Worm (Caenorhabditis elegans) whole organism, late embryonic: ENCODE results near the gene W01D2.1.

Source experiments
- C08G9.2 ChIP-seq: sonication (generic microtip); optimal IDR thresholded peaks from 2 replicates; lab custom pipeline; 2016; ENCODE audit warnings: mild to moderate bottlenecking, missing genetic modification characterization, moderate library complexity, missing compliant biosample characterization
- C38D4.7 ChIP-seq: fragments of 200-800 bp; sonication (Bioruptor generic); optimal IDR thresholded peaks from 2 replicates; lab custom pipeline; 2018; ENCODE audit warnings: mild to moderate bottlenecking, missing genetic modification characterization, moderate library complexity, missing compliant biosample characterization
- K02D7.2 ChIP-seq: sonication (generic microtip); optimal IDR thresholded peaks from 2 replicates; lab custom pipeline; 2017; ENCODE audit warnings: mild to moderate bottlenecking, missing genetic modification characterization, missing compliant biosample characterization
- K09A11.1 ChIP-seq: sonication (generic microtip); optimal IDR thresholded peaks from 2 replicates; lab custom pipeline; 2017; ENCODE audit warnings: antibody characterized with exemption, mild to moderate bottlenecking, missing genetic modification characterization, missing compliant biosample characterization; ENCODE audit not compliant: insufficient read depth
- Y22D7AL.16 ChIP-seq: sonication (generic microtip); optimal IDR thresholded peaks from 2 replicates; lab custom pipeline; 2016; ENCODE audit warnings: missing genetic modification characterization, missing compliant biosample characterization
- ahr-1 ChIP-seq: sonication (generic microtip); optimal IDR thresholded peaks from 2 replicates; lab custom pipeline; 2016; ENCODE audit warnings: missing genetic modification characterization, missing compliant biosample characterization
- ceh-14 ChIP-seq: sonication (generic microtip); optimal IDR thresholded peaks from 2 replicates; lab custom pipeline; 2016; ENCODE audit warnings: missing genotype, missing genetic modification characterization, missing compliant biosample characterization
- ceh-2 ChIP-seq: sonication (generic microtip); optimal IDR thresholded peaks from 2 replicates; lab custom pipeline; 2016; ENCODE audit warnings: missing genotype, missing genetic modification characterization, missing compliant biosample characterization
- ceh-24 ChIP-seq: sonication (generic microtip); optimal IDR thresholded peaks from 2 replicates; lab custom pipeline; 2016; ENCODE audit warnings: mild to moderate bottlenecking, missing genetic modification characterization, missing compliant biosample characterization
- ceh-30 ChIP-seq: fragments of 150-350 bp; optimal IDR thresholded peaks from 2 replicates; lab custom pipeline; 2014; ENCODE audit warnings: missing biosample characterization, missing genetic modification characterization
- ceh-31 ChIP-seq: sonication (generic microtip); optimal IDR thresholded peaks from 2 replicates; lab custom pipeline; 2016; ENCODE audit warnings: missing genetic modification characterization, missing compliant biosample characterization
- ceh-34 ChIP-seq: sonication (generic microtip); optimal IDR thresholded peaks from 2 replicates; lab custom pipeline; 2016; ENCODE audit warnings: mild to moderate bottlenecking, missing genetic modification characterization, missing compliant biosample characterization
- ceh-45 ChIP-seq: fragments of 200-800 bp; sonication (Bioruptor generic); IDR thresholded peaks from 2 replicates; pipeline ENCODE4 v1.3.6; 2022; ENCODE audit warnings: missing genetic modification reagents, missing genetic modification characterization, missing compliant biosample characterization
- ceh-9 ChIP-seq: sonication (generic microtip); optimal IDR thresholded peaks from 2 replicates; lab custom pipeline; 2016; ENCODE audit warnings: mild to moderate bottlenecking, missing genetic modification characterization, inconsistent platforms, missing compliant biosample characterization
- che-1 ChIP-seq: sonication (generic microtip); optimal IDR thresholded peaks from 2 replicates; lab custom pipeline; 2016; ENCODE audit warnings: mild to moderate bottlenecking, missing genetic modification characterization, missing compliant biosample characterization
- dmd-4 ChIP-seq: sonication (generic microtip); optimal IDR thresholded peaks from 2 replicates; lab custom pipeline; 2016; ENCODE audit warnings: borderline replicate concordance, missing genetic modification characterization, missing compliant biosample characterization
- dve-1 ChIP-seq: sonication (generic microtip); optimal IDR thresholded peaks from 2 replicates; lab custom pipeline; 2017; ENCODE audit warnings: antibody characterized with exemption, mild to moderate bottlenecking, missing genetic modification characterization, missing compliant biosample characterization
- fax-1 ChIP-seq: sonication (generic microtip); optimal IDR thresholded peaks from 2 replicates; lab custom pipeline; 2016; ENCODE audit warnings: missing genotype, missing genetic modification characterization, missing compliant biosample characterization
- fkh-10 ChIP-seq: fragments of 150-350 bp; optimal IDR thresholded peaks from 2 replicates; lab custom pipeline; 2014; ENCODE audit warnings: missing biosample characterization, missing genetic modification reagents, missing genetic modification characterization
- hlh-15 ChIP-seq: sonication (generic microtip); optimal IDR thresholded peaks from 2 replicates; lab custom pipeline; 2016; ENCODE audit warnings: missing genetic modification characterization, missing compliant biosample characterization
- hlh-30 ChIP-seq: sonication (generic microtip); optimal IDR thresholded peaks from 2 replicates; lab custom pipeline; 2017; ENCODE audit warnings: antibody characterized with exemption, missing genetic modification characterization, missing compliant biosample characterization; ENCODE audit not compliant: insufficient read depth
- lim-6 ChIP-seq: sonication (generic microtip); optimal IDR thresholded peaks from 2 replicates; lab custom pipeline; 2016; ENCODE audit warnings: missing genetic modification characterization, missing compliant biosample characterization
- madf-2 ChIP-seq: sonication (generic microtip); optimal IDR thresholded peaks from 2 replicates; lab custom pipeline; 2017; ENCODE audit warnings: missing genetic modification characterization, missing compliant biosample characterization
- nfya-1 ChIP-seq: sonication (generic microtip); optimal IDR thresholded peaks from 2 replicates; lab custom pipeline; 2017; ENCODE audit warnings: missing genetic modification characterization, mild to moderate bottlenecking, missing compliant biosample characterization, antibody characterized with exemption, moderate library complexity
- nhr-232 ChIP-seq: sonication (generic microtip); optimal IDR thresholded peaks from 2 replicates; lab custom pipeline; 2016; ENCODE audit warnings: missing genetic modification characterization, missing compliant biosample characterization
- npax-4 ChIP-seq: sonication (generic microtip); optimal IDR thresholded peaks from 2 replicates; lab custom pipeline; 2016; ENCODE audit warnings: missing genetic modification characterization, missing compliant biosample characterization
- pag-3 ChIP-seq: sonication (generic microtip); optimal IDR thresholded peaks from 2 replicates; lab custom pipeline; 2016; ENCODE audit warnings: missing compliant biosample characterization, missing genetic modification characterization, borderline replicate concordance
- pat-9 ChIP-seq: fragments of 200-800 bp; sonication (Bioruptor generic); optimal IDR thresholded peaks from 2 replicates; lab custom pipeline; 2018; ENCODE audit warnings: mild to moderate bottlenecking, missing genetic modification characterization, moderate library complexity, missing compliant biosample characterization
- pha-2 ChIP-seq: sonication (generic microtip); optimal IDR thresholded peaks from 2 replicates; lab custom pipeline; 2017; ENCODE audit warnings: mild to moderate bottlenecking, missing genetic modification characterization, missing compliant biosample characterization
- pqm-1 ChIP-seq: sonication (generic microtip); optimal IDR thresholded peaks from 2 replicates; lab custom pipeline; 2016; ENCODE audit warnings: missing genetic modification characterization, missing compliant biosample characterization
- pros-1 ChIP-seq: fragments of 150-350 bp; optimal IDR thresholded peaks from 2 replicates; lab custom pipeline; 2014; ENCODE audit warnings: missing biosample characterization, missing genetic modification reagents, missing genetic modification characterization
- sox-4 ChIP-seq: sonication (generic microtip); optimal IDR thresholded peaks from 2 replicates; lab custom pipeline; 2017; ENCODE audit warnings: mild to moderate bottlenecking, missing genetic modification characterization, inconsistent platforms, missing compliant biosample characterization
- tbx-7 ChIP-seq: sonication (generic microtip); optimal IDR thresholded peaks from 2 replicates; lab custom pipeline; 2016; ENCODE audit warnings: missing genotype, missing genetic modification characterization, missing compliant biosample characterization
- ttx-3 ChIP-seq: sonication (generic microtip); optimal IDR thresholded peaks from 2 replicates; lab custom pipeline; 2016; ENCODE audit warnings: missing genetic modification reagents, missing genetic modification characterization, missing compliant biosample characterization
- unc-55 ChIP-seq: sonication (generic microtip); optimal IDR thresholded peaks from 2 replicates; lab custom pipeline; 2017; ENCODE audit warnings: missing biosample characterization, missing genetic modification reagents, missing genetic modification characterization
- unc-86 ChIP-seq: sonication (generic microtip); optimal IDR thresholded peaks from 2 replicates; lab custom pipeline; 2016; ENCODE audit warnings: missing genetic modification characterization, missing compliant biosample characterization
- zip-5 ChIP-seq: sonication (generic microtip); optimal IDR thresholded peaks from 2 replicates; lab custom pipeline; 2016; ENCODE audit warnings: missing genetic modification characterization, missing compliant biosample characterization

Gene W01D2.1

ce11 chrII:14832055-14832454 lies 16.7 kb downstream of the W01D2.1 start:
- no peak for TF ChIP-seq zip-5 (tag; lab: Kevin White, UChicago)
- no peak for TF ChIP-seq pqm-1
- no peak for TF ChIP-seq ceh-34
- no peak for TF ChIP-seq madf-2 (tag; lab: Kevin White, UChicago)
- no peak for TF ChIP-seq ceh-24 (tag; lab: Kevin White, UChicago)
- no peak for TF ChIP-seq hlh-30 (tag; lab: Kevin White, UChicago)
- TF ChIP-seq pros-1 (tag; lab: Kevin White, UChicago): no peak
- TF ChIP-seq ceh-9 (tag; lab: Kevin White, UChicago): no peak
- TF ChIP-seq ceh-31 (tag; lab: Kevin White, UChicago): no peak
- no peak for TF ChIP-seq ceh-30 (tag; lab: Kevin White, UChicago)
- TF ChIP-seq dve-1 (tag; lab: Kevin White, UChicago): no peak
- no peak for TF ChIP-seq ceh-45 (GFP tag; lab: Robert Waterston, UW)
- no peak for TF ChIP-seq ceh-14 (tag; lab: Kevin White, UChicago)
- no peak for TF ChIP-seq K02D7.2 (tag; lab: Kevin White, UChicago)
- no peak for TF ChIP-seq fax-1 (tag; lab: Kevin White, UChicago)
- no peak for TF ChIP-seq ttx-3
- TF ChIP-seq nhr-232: no peak
- TF ChIP-seq C08G9.2: no peak

- no peak for TF ChIP-seq tbx-7 (tag; lab: Kevin White, UChicago)
Measured at ce11 chrII:14838596-14839215, 23.4 kb downstream of the W01D2.1 start.

DNA sequence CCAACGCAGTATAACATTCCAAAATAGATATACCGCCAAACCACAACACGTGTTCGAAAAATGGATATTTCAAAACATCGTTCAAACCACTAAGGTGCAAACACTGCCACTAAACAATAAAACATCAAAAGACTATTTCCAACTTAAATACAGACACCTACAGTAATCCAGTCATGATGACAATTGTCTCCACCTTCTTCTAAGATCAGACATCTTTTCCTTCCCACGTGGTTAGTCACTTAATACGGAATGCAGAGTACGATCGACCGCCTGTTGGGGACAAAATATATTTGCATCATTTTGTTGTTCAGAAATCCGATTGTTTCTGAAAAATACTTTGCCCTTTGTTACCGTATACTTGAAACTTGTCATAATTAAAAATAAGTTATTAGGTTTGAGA lies 25.9 kb downstream of the W01D2.1 start:
- TF ChIP-seq K09A11.1 (tag; lab: Kevin White, UChicago) (no peak), unc-55 (GFP tag; lab: Kevin White, UChicago) (no peak), lim-6 (no peak), ahr-1 (tag; lab: Kevin White, UChicago) (no peak), C08G9.2 (no peak), nhr-232 (no peak), ceh-30 (tag; lab: Kevin White, UChicago) (no peak), dve-1 (tag; lab: Kevin White, UChicago) (no peak), ceh-2 (tag; lab: Kevin White, UChicago) (no peak), pha-2 (no peak), ceh-34 (no peak), Y22D7AL.16 (tag; lab: Kevin White, UChicago) (no peak), hlh-15 (tag; lab: Kevin White, UChicago) (no peak), unc-86 (tag; lab: Kevin White, UChicago) (no peak), C38D4.7 (GFP tag; lab: Kevin White, UChicago) (no peak)
- TF ChIP-seq, all 69 proteins: peak for 0

- TF ChIP-seq ahr-1 (tag; lab: Kevin White, UChicago) (no peak), hlh-15 (tag; lab: Kevin White, UChicago) (no peak), C08G9.2 (no peak), dmd-4 (tag; lab: Kevin White, UChicago) (no peak), sox-4 (no peak), pha-2 (no peak), nfya-1 (tag; lab: Kevin White, UChicago) (no peak), fax-1 (tag; lab: Kevin White, UChicago) (no peak), npax-4 (tag; lab: Kevin White, UChicago) (no peak), ceh-45 (GFP tag; lab: Robert Waterston, UW) (no peak), nhr-232 (no peak), fkh-10 (GFP tag; lab: Kevin White, UChicago) (no peak), che-1 (tag; lab: Kevin White, UChicago) (no peak), pat-9 (no peak), C38D4.7 (GFP tag; lab: Kevin White, UChicago) (no peak), pag-3 (tag; lab: Kevin White, UChicago) (no peak)
- TF ChIP-seq, all 69 proteins: peak for 0
Measured at ce11 chrII:14843016-14843415, 27.7 kb downstream of the W01D2.1 start, which contains the start of gene cdh-7. TSS of gene cdh-7 (plus strand) at chrII:14843229.
